Worm (Caenorhabditis elegans) whole organism, L4/young adult: ENCODE results near the gene F45D3.1.

Experiments
- W03F9.2 ChIP-seq: fragments of 150-350 bp; optimal IDR thresholded peaks from 2 replicates; lab custom pipeline; 2014; ENCODE audit warnings: missing biosample characterization, missing genetic modification characterization
- dao-5 ChIP-seq: sonication (generic microtip); optimal IDR thresholded peaks from 2 replicates; lab custom pipeline; 2016; ENCODE audit warnings: missing genotype, missing genetic modification characterization, moderate library complexity, missing compliant biosample characterization
- him-1 ChIP-seq: sonication (generic microtip); optimal IDR thresholded peaks from 2 replicates; lab custom pipeline; 2016; ENCODE audit warnings: missing genotype, missing genetic modification reagents, missing genetic modification characterization, missing compliant biosample characterization

- TF ChIP-seq dao-5 (tag; lab: Kevin White, UChicago): no peak
- TF ChIP-seq W03F9.2 (tag; lab: Kevin White, UChicago): no peak
- TF ChIP-seq him-1 (tag; lab: Kevin White, UChicago): no peak
Observed at ce11 chrV:12556904-12557303, 30.0 kb downstream of the F45D3.1 start.
